Fruit fly (Drosophila melanogaster) S2 (cell line): ENCODE measurements around the gene CG4820.

Experiments
- CG8478 ChIP-seq: fragments of >200 bp; optimal IDR thresholded peaks from 2 replicates; lab custom pipeline; 2018
- CTCF ChIP-seq, 2 experiments: fragments of >200 bp; optimal IDR thresholded peaks; 2 replicates each; lab custom pipeline; 2018

DNA sequence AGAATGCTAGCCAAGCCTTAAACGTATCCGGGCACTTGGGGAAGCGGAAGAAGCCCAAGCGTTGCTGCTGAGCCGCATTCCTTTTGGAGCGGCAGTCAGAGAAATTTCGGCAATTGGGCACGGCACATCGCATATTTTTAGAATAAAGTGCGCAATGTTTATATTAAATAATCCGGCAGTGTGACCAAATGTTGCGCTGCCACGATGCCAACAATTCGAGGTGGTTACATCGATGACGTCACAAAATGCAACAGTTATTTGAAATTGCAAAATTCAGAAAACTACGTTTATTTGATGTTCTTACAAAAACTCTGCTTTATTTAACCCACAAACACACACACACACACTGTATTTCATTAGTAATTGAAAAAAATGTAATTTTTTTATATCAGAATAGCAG is 3.5 kb downstream of the CG4820 start, which contains the start of gene CG6689:
- TF ChIP-seq CTCF (optimal IDR thresholded peaks at IDR 0.05; lab: Kevin White, UChicago) (no peak), CG8478 (lab: Kevin White, UChicago) (no peak)
